Worm (Caenorhabditis elegans) whole organism, L4 larva: Measurements from ENCODE around the gene mul-1.

ENCODE experiments used
- D1046.2 ChIP-seq: fragments of 200-800 bp; sonication (Bioruptor generic); IDR thresholded peaks from 2 replicates; pipeline ENCODE4 v1.3.6; 2022; ENCODE audit warnings: missing genetic modification characterization, missing compliant biosample characterization
- F49E8.2 ChIP-seq: sonication (generic microtip); optimal IDR thresholded peaks from 2 replicates; lab custom pipeline; 2016; ENCODE audit warnings: missing compliant biosample characterization, mild to moderate bottlenecking, missing genetic modification characterization, borderline replicate concordance
- T26A8.4 ChIP-seq: fragments of 200-800 bp; sonication (Bioruptor generic); IDR thresholded peaks from 2 replicates; pipeline ENCODE4 v1.3.6; 2022; ENCODE audit warnings: missing genetic modification characterization, missing compliant biosample characterization
- Y105C5A.15 ChIP-seq: fragments of 200-800 bp; sonication (Bioruptor generic); IDR thresholded peaks from 2 replicates; pipeline ENCODE4 v1.3.6; 2022; ENCODE audit warnings: missing genetic modification characterization, missing compliant biosample characterization
- aha-1 ChIP-seq: fragments of 150-350 bp; peaks from one replicate; lab custom pipeline; 2014; ENCODE audit warnings: missing biosample characterization, missing genetic modification characterization
- aly-2 ChIP-seq: sonication (generic microtip); optimal IDR thresholded peaks from 2 replicates; lab custom pipeline; 2018; ENCODE audit warnings: missing biosample characterization, missing genetic modification characterization
- attf-4 ChIP-seq: sonication (generic microtip); optimal IDR thresholded peaks from 3 replicates; lab custom pipeline; 2017; ENCODE audit warnings: missing biosample characterization, missing genetic modification characterization
- ceh-62 ChIP-seq: sonication (generic microtip); optimal IDR thresholded peaks from 2 replicates; lab custom pipeline; 2017; ENCODE audit warnings: missing biosample characterization, missing genetic modification characterization
- daf-16 ChIP-seq, 3 experiments: sonication (generic microtip); optimal IDR thresholded peaks; 2 replicates each; lab custom pipeline; 2016 to 2017; ENCODE audit warnings: missing genetic modification characterization in 3 of 3, missing genetic modification reagents in 3 of 3, mild to moderate bottlenecking in 2 of 3, missing compliant biosample characterization in 2 of 3, missing biosample characterization in 1 of 3, moderate library complexity in 1 of 3
- dmd-9 ChIP-seq: fragments of 200-800 bp; sonication (Bioruptor generic); IDR thresholded peaks from 2 replicates; pipeline ENCODE4 v1.3.6; 2022; ENCODE audit warnings: missing genetic modification reagents, missing genetic modification characterization, missing compliant biosample characterization
- egl-27 ChIP-seq: sonication (generic microtip); optimal IDR thresholded peaks from 3 replicates; lab custom pipeline; 2017; ENCODE audit warnings: missing biosample characterization, missing genetic modification reagents, missing genetic modification characterization
- hlh-11 ChIP-seq: fragments of 200-800 bp; sonication (Bioruptor generic); optimal IDR thresholded peaks from 2 replicates; lab custom pipeline; 2018; ENCODE audit warnings: mild to moderate bottlenecking, missing genetic modification characterization, missing compliant biosample characterization
- hlh-30 ChIP-seq: sonication (generic microtip); optimal IDR thresholded peaks from 2 replicates; lab custom pipeline; 2017; ENCODE audit warnings: antibody characterized with exemption, mild to moderate bottlenecking, missing genetic modification characterization, missing compliant biosample characterization; ENCODE audit not compliant: insufficient read depth
- lin-13 ChIP-seq: fragments of 150-350 bp; optimal IDR thresholded peaks from 2 replicates; lab custom pipeline; 2014; ENCODE audit warnings: missing biosample characterization, missing genetic modification reagents, missing genetic modification characterization
- lin-15B ChIP-seq: fragments of 150-350 bp; sonication (generic microtip); optimal IDR thresholded peaks from 3 replicates; lab custom pipeline; 2014; ENCODE audit warnings: missing biosample characterization, missing genetic modification characterization
- lin-29 ChIP-seq: fragments of 200-800 bp; sonication (Bioruptor generic); IDR thresholded peaks from 2 replicates; pipeline ENCODE4 v1.3.6; 2022; ENCODE audit warnings: missing genetic modification reagents, missing genetic modification characterization, missing compliant biosample characterization
- lin-39 ChIP-seq: fragments of 150-350 bp; optimal IDR thresholded peaks from 2 replicates; lab custom pipeline; 2014; ENCODE audit warnings: missing biosample characterization, missing genetic modification reagents, missing genetic modification characterization
- lir-3 ChIP-seq: sonication (generic microtip); optimal IDR thresholded peaks from 2 replicates; lab custom pipeline; 2016; ENCODE audit warnings: mild to moderate bottlenecking, missing genetic modification characterization, missing compliant biosample characterization
- lsy-2 ChIP-seq, 2 experiments: fragments of 150-350 bp in 1 of 2; sonication (generic microtip) in 1 of 2; optimal IDR thresholded peaks; 2 replicates each; lab custom pipeline; 2014 to 2017; ENCODE audit warnings: missing biosample characterization in 2 of 2, missing genetic modification characterization in 2 of 2
- madf-9 ChIP-seq: fragments of 200-800 bp; sonication (Bioruptor generic); conservative IDR thresholded peaks from 2 replicates; pipeline ENCODE4 v1.3.6; 2022; ENCODE audit warnings: missing genetic modification reagents, missing genetic modification characterization, missing compliant biosample characterization
- mep-1 ChIP-seq: fragments of 150-350 bp; sonication (generic microtip); optimal IDR thresholded peaks from 3 replicates; lab custom pipeline; 2014; ENCODE audit warnings: missing biosample characterization, missing genetic modification characterization
- mes-2 ChIP-seq: sonication (generic microtip); optimal IDR thresholded peaks from 2 replicates; lab custom pipeline; 2016; ENCODE audit warnings: missing genotype, mild to moderate bottlenecking, missing genetic modification characterization, missing compliant biosample characterization; ENCODE audit not compliant: poor library complexity, severe bottlenecking
- mxl-2 ChIP-seq: fragments of 200-800 bp; sonication (Bioruptor generic); conservative IDR thresholded peaks from 2 replicates; pipeline ENCODE4 v1.3.6; 2022; ENCODE audit warnings: missing genetic modification reagents, missing genetic modification characterization, missing compliant biosample characterization
- mxl-3 ChIP-seq: fragments of 200-800 bp; sonication (Bioruptor generic); optimal IDR thresholded peaks from 2 replicates; lab custom pipeline; 2018; ENCODE audit warnings: mild to moderate bottlenecking, missing genetic modification characterization, missing compliant biosample characterization
- nhr-28 ChIP-seq: fragments of 150-350 bp; optimal IDR thresholded peaks from 2 replicates; lab custom pipeline; 2014; ENCODE audit warnings: missing biosample characterization, missing genetic modification characterization
- nhr-48 ChIP-seq: sonication (generic microtip); optimal IDR thresholded peaks from 2 replicates; lab custom pipeline; 2016; ENCODE audit warnings: mild to moderate bottlenecking, missing genetic modification characterization, missing compliant biosample characterization
- pqm-1 ChIP-seq: sonication (generic microtip); optimal IDR thresholded peaks from 2 replicates; lab custom pipeline; 2017; ENCODE audit warnings: missing biosample characterization, missing genetic modification characterization
- sdz-12 ChIP-seq: fragments of 200-800 bp; sonication (Bioruptor generic); optimal IDR thresholded peaks from 2 replicates; lab custom pipeline; 2018; ENCODE audit warnings: mild to moderate bottlenecking, missing genetic modification characterization, missing compliant biosample characterization
- tag-97 ChIP-seq: fragments of 200-800 bp; sonication (Bioruptor generic); IDR thresholded peaks from 2 replicates; pipeline ENCODE4 v1.3.6; 2022; ENCODE audit warnings: missing genetic modification characterization, missing compliant biosample characterization
- unc-62 ChIP-seq, 3 experiments: fragments of 150-350 bp in 1 of 3; sonication (generic microtip); optimal IDR thresholded peaks in 2 of 3; peaks in 1 of 3; 1 replicate in 1 of 3; 2 replicates in 2 of 3; lab custom pipeline; 2014 to 2017; ENCODE audit warnings: missing biosample characterization in 3 of 3, missing genetic modification characterization in 3 of 3, missing genetic modification reagents in 3 of 3, missing genotype in 1 of 3
- vab-7 ChIP-seq: fragments of 200-800 bp; sonication (Bioruptor generic); IDR thresholded peaks from 2 replicates; pipeline ENCODE4 v1.3.6; 2022; ENCODE audit warnings: missing genetic modification reagents, missing genetic modification characterization, missing compliant biosample characterization
- zfp-2 ChIP-seq: sonication (generic microtip); optimal IDR thresholded peaks from 2 replicates; lab custom pipeline; 2016; ENCODE audit warnings: mild to moderate bottlenecking, missing genetic modification characterization, missing compliant biosample characterization

The mul-1 gene

DNA sequence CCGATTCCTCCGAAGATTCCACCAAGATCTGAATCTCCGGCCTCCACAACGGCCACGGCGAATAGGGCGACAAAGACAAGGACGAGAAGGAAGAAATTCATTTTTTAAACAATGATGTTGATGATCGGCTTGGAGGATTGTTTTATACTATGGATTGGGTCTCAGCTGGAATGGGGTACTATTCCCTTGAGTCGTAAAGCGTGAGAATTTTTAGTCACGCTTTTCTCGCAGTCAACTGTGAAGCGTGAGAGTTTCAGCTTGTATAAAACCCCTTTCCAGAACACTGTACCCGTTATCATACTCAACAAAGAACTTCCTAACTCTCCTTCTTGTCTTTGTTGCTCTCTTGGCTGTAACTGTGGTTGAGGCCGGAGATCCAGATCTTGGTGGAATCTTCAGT, 8.4 kb downstream of the mul-1 start, which contains the start of gene F49F1.15:
F49F1.15 (minus strand) TSS at position 101 of the 400 bp plus-strand sequence.
- TF ChIP-seq mxl-2 (GFP tag; lab: Robert Waterston, UW) (no peak), sdz-12 (GFP tag; lab: Kevin White, UChicago) (no peak), daf-16 (GFP tag; optimal IDR thresholded peaks at IDR 0.05; lab: Kevin White, UChicago) (no peak), daf-16 (tag; optimal IDR thresholded peaks at IDR 0.05; lab: Kevin White, UChicago) (no peak), T26A8.4 (GFP tag; lab: Robert Waterston, UW) (no peak), lin-15B (tag; lab: Kevin White, UChicago) (no peak), tag-97 (no peak), lin-13 (GFP tag; lab: Kevin White, UChicago) (no peak)

DNA sequence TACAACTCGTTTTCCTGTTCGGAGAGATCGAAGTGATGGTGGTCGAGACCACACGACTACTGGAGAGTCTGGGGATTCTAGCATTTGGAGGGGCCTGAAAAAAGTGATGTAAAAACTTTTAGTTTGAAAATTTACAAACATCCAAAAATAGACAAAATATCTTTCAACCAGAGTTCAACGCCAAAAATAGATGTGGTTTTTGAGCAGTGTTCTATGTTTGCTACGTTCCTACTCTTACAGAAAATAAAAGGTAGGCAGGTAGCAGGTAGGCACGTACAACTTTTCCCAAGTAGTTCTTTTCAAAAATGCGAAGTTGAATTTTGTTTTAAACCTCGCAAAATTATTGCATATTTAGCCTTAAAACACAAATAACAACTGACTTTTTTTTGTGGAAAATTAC, 10.6 kb downstream of the mul-1 start, which contains the start of gene F49F1.14:
F49F1.14 (minus strand) TSS at position 101 of the 400 bp plus-strand sequence.
- no peak for TF ChIP-seq Y105C5A.15 (GFP tag; lab: Robert Waterston, UW)
- no peak for TF ChIP-seq dmd-9
- no peak for TF ChIP-seq aly-2
- no peak for TF ChIP-seq attf-4 (tag; lab: Kevin White, UChicago)
- TF ChIP-seq ceh-62 (tag; lab: Kevin White, UChicago), result no peak
- no peak for TF ChIP-seq lsy-2 (tag; optimal IDR thresholded peaks at IDR 0.05; lab: Kevin White, UChicago)
- no peak for TF ChIP-seq D1046.2 (GFP tag; lab: Robert Waterston, UW)

- TF ChIP-seq vab-7 (GFP tag; lab: Robert Waterston, UW), result no peak
Observed at ce11 chrIV:4108767-4109166, 14.2 kb downstream of the mul-1 start, which contains the start of gene C35B1.7. TSS of gene C35B1.7 (plus strand) at chrIV:4109067.

ce11 chrIV:4102720-4103119, 20.2 kb downstream of the mul-1 start, which contains the start of gene ubc-1:
TSS of gene ubc-1 (plus strand) at chrIV:4103020.
- no peak for TF ChIP-seq lin-39 (tag; lab: Kevin White, UChicago)
- no peak for TF ChIP-seq vab-7 (GFP tag; lab: Robert Waterston, UW)
- TF ChIP-seq hlh-11, result no peak
- TF ChIP-seq D1046.2 (GFP tag; lab: Robert Waterston, UW), result no peak
- TF ChIP-seq pqm-1 (tag; lab: Kevin White, UChicago), result no peak
- TF ChIP-seq unc-62 (GFP tag; optimal IDR thresholded peaks at IDR 0.05 in 1 of 2; lab: Kevin White, UChicago), result peak in 1 of 2 experiments; percentile 58
- TF ChIP-seq unc-62 (tag; optimal IDR thresholded peaks at IDR 0.05; lab: Kevin White, UChicago), result no peak
- TF ChIP-seq lir-3 (tag; lab: Kevin White, UChicago), result no peak
- no peak for TF ChIP-seq F49E8.2 (tag; lab: Kevin White, UChicago)

DNA sequence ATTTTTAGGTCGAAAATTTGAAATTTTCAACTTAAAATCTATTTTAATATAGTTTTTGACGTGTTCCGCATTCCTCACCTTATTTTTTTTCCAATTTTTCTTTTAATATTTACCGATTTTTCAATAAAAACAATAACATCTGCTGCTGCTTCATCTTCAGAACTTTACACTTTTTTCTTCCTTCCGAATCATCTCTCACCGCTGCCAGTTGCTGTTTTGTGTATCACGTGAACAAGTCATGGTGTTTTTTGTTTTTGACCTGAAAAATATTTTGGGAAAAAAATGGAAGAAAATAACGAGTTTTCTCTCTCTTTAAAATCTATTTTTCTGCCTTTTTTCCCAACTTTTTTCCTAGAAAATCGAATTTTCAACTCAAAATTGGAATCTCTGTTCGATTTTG, 23.2 kb downstream of the mul-1 start:
- TF ChIP-seq nhr-28 (tag; lab: Kevin White, UChicago) (no peak), hlh-30 (tag; lab: Kevin White, UChicago) (peak; percentile 45), mes-2 (tag; lab: Kevin White, UChicago) (no peak), egl-27 (tag; lab: Kevin White, UChicago) (no peak), mep-1 (tag; lab: Kevin White, UChicago) (no peak), lsy-2 (tag; optimal IDR thresholded peaks at IDR 0.05; lab: Kevin White, UChicago) (no peak), daf-16 (GFP tag; optimal IDR thresholded peaks at IDR 0.05; lab: Kevin White, UChicago) (peak in 1 of 2 experiments; percentile 95), daf-16 (tag; optimal IDR thresholded peaks at IDR 0.05; lab: Kevin White, UChicago) (no peak), mxl-3 (GFP tag; lab: Kevin White, UChicago) (no peak)

ce11 chrIV:4096940-4097339, 26.0 kb downstream of the mul-1 start:
- TF ChIP-seq nhr-48, result no peak
- peak; percentile 26; the same call in 1 of the 2 replicates for TF ChIP-seq madf-9 (GFP tag; lab: Robert Waterston, UW)
- TF ChIP-seq zfp-2 (tag; lab: Kevin White, UChicago), result no peak
- peak; percentile 61 for TF ChIP-seq aha-1 (tag; lab: Kevin White, UChicago)
- no peak for TF ChIP-seq lin-29 (GFP tag; lab: Robert Waterston, UW)
